Worm (Caenorhabditis elegans) whole organism, L1 larva: ENCODE results near the gene zip-8.

ENCODE experiments used
- F16B12.6 ChIP-seq: fragments of 150-350 bp; optimal IDR thresholded peaks from 2 replicates; lab custom pipeline; 2014; ENCODE audit warnings: missing biosample characterization, missing genetic modification characterization
- alr-1 ChIP-seq: fragments of 200-800 bp; sonication (Bioruptor generic); optimal IDR thresholded peaks from 2 replicates; lab custom pipeline; 2018; ENCODE audit warnings: borderline replicate concordance, mild to moderate bottlenecking, missing genetic modification characterization, missing compliant biosample characterization
- ama-1 ChIP-seq: fragments of 150-350 bp; optimal IDR thresholded peaks from 2 replicates; lab custom pipeline; 2014
- blmp-1 ChIP-seq: fragments of 150-350 bp; optimal IDR thresholded peaks from 2 replicates; lab custom pipeline; 2014; ENCODE audit warnings: missing biosample characterization, missing genetic modification characterization
- egl-27 ChIP-seq, 2 experiments: fragments of 150-350 bp in 1 of 2; sonication (generic microtip); optimal IDR thresholded peaks; 3 replicates each; lab custom pipeline; 2017 to 2018; ENCODE audit warnings: missing biosample characterization in 2 of 2, missing genetic modification characterization in 2 of 2, missing genetic modification reagents in 2 of 2
- elt-3 ChIP-seq, 6 experiments: fragments of 150-350 bp in 1 of 6; sonication (generic microtip); optimal IDR thresholded peaks; 2 replicates each; lab custom pipeline; 2017 to 2018; ENCODE audit warnings: missing biosample characterization in 6 of 6, missing genetic modification characterization in 6 of 6, inconsistent platforms in 1 of 6
- fkh-10 ChIP-seq: sonication (generic microtip); optimal IDR thresholded peaks from 2 replicates; lab custom pipeline; 2017; ENCODE audit warnings: missing biosample characterization, missing genetic modification reagents, missing genetic modification characterization
- hlh-17 ChIP-seq: fragments of 200-800 bp; sonication (Bioruptor generic); optimal IDR thresholded peaks from 2 replicates; lab custom pipeline; 2018; ENCODE audit warnings: missing genetic modification characterization, mild to moderate bottlenecking, missing compliant biosample characterization, moderate library complexity, borderline replicate concordance
- mdl-1 ChIP-seq, 2 experiments: fragments of 150-350 bp; optimal IDR thresholded peaks; 2 replicates each; lab custom pipeline; 2014 to 2017; ENCODE audit warnings: missing biosample characterization in 2 of 2, missing genetic modification characterization in 2 of 2, inconsistent platforms in 1 of 2
- nhr-11 ChIP-seq: fragments of 150-350 bp; optimal IDR thresholded peaks from 2 replicates; lab custom pipeline; 2014; ENCODE audit warnings: missing biosample characterization, missing genetic modification characterization
- snpc-4 ChIP-seq: fragments of 150-350 bp; optimal IDR thresholded peaks from 2 replicates; lab custom pipeline; 2014; ENCODE audit warnings: missing biosample characterization, missing genetic modification characterization
- unc-62 ChIP-seq: fragments of 150-350 bp; optimal IDR thresholded peaks from 2 replicates; lab custom pipeline; 2014; ENCODE audit warnings: missing biosample characterization, missing genetic modification reagents, missing genetic modification characterization
- zag-1 ChIP-seq: fragments of 150-350 bp; optimal IDR thresholded peaks from 2 replicates; lab custom pipeline; 2014; ENCODE audit warnings: missing biosample characterization, missing genetic modification characterization
- zip-4 ChIP-seq: fragments of 200-800 bp; sonication (Bioruptor generic); optimal IDR thresholded peaks from 2 replicates; lab custom pipeline; 2018; ENCODE audit warnings: mild to moderate bottlenecking, missing genetic modification characterization, moderate library complexity, missing compliant biosample characterization

ce11 chrIII:6447521-6447920, 31.2 kb upstream of the zip-8 start:
- TF ChIP-seq blmp-1 (peak; percentile 69), hlh-17 (GFP tag; lab: Kevin White, UChicago) (no peak), mdl-1 (tag; optimal IDR thresholded peaks at IDR 0.05; lab: Kevin White, UChicago) (peak in 1 of 2 experiments; percentile 66), alr-1 (no peak), egl-27 (tag; optimal IDR thresholded peaks at IDR 0.05; lab: Kevin White, UChicago) (no peak), unc-62 (no peak), zip-4 (GFP tag; lab: Kevin White, UChicago) (no peak), fkh-10 (GFP tag; lab: Kevin White, UChicago) (no peak), ama-1 (lab: Kevin White, UChicago) (no peak), snpc-4 (tag; lab: Kevin White, UChicago) (no peak), F16B12.6 (tag; lab: Kevin White, UChicago) (no peak), elt-3 (tag; optimal IDR thresholded peaks at IDR 0.05; lab: Kevin White, UChicago) (peak in 1 of 6 experiments; percentile 49), zag-1 (tag; lab: Kevin White, UChicago) (no peak), nhr-11 (tag; lab: Kevin White, UChicago) (peak; percentile 34)
